Fruit fly (Drosophila melanogaster): ENCODE data around the gene CG14567.

Gene CG14567

dm6 chr3L:21700945-21701344 is 37.3 kb downstream of the CG14567 start:
- TF ChIP-seq CG11617 (GFP tag; optimal IDR thresholded peaks at IDR 0.05): no peak
- no peak for TF ChIP-seq kay (GFP tag; ENCODE audit: borderline replicate concordance)
- TF ChIP-seq CG12768 (GFP tag; optimal IDR thresholded peaks at IDR 0.05): no peak
- TF ChIP-seq pad (GFP tag; optimal IDR thresholded peaks at IDR 0.05): no peak
- TF ChIP-seq toe (GFP tag; optimal IDR thresholded peaks at IDR 0.05): no peak
- no peak for TF ChIP-seq Crg-1 (GFP tag; optimal IDR thresholded peaks at IDR 0.05)
- no peak for TF ChIP-seq tj (GFP tag; optimal IDR thresholded peaks at IDR 0.05)
- no peak for TF ChIP-seq CG14711 (tag; optimal IDR thresholded peaks at IDR 0.05)
- no peak for TF ChIP-seq CG5204 (GFP tag; optimal IDR thresholded peaks at IDR 0.05)
- TF ChIP-seq bab1 (GFP tag; optimal IDR thresholded peaks at IDR 0.05): no peak
- TF ChIP-seq cnc (optimal IDR thresholded peaks at IDR 0.05): no peak
- TF ChIP-seq CG33017 (tag; optimal IDR thresholded peaks at IDR 0.05): no peak
- no peak for TF ChIP-seq Hr96 (GFP tag; optimal IDR thresholded peaks at IDR 0.05)
- TF ChIP-seq CG7101 (tag; optimal IDR thresholded peaks at IDR 0.05): no peak
- no peak for TF ChIP-seq Clk (GFP tag; optimal IDR thresholded peaks at IDR 0.05)

- no peak for TF ChIP-seq pad (GFP tag; optimal IDR thresholded peaks at IDR 0.05)
- TF ChIP-seq toe (GFP tag; optimal IDR thresholded peaks at IDR 0.05): no peak
- TF ChIP-seq tj (GFP tag; optimal IDR thresholded peaks at IDR 0.05): no peak
- TF ChIP-seq Hr96 (GFP tag; optimal IDR thresholded peaks at IDR 0.05): no peak
Observed at dm6 chr3L:21700052-21700451, 38.2 kb downstream of the CG14567 start.

dm6 chr3L:21694647-21695046 is 43.6 kb downstream of the CG14567 start:
- TF ChIP-seq CG1620 (GFP tag; optimal IDR thresholded peaks at IDR 0.05) (no peak), CG12768 (GFP tag; optimal IDR thresholded peaks at IDR 0.05) (no peak), CG14711 (tag; optimal IDR thresholded peaks at IDR 0.05) (no peak), kay (GFP tag; ENCODE audit: borderline replicate concordance) (no peak), CG11617 (GFP tag; optimal IDR thresholded peaks at IDR 0.05) (no peak), Crg-1 (GFP tag; optimal IDR thresholded peaks at IDR 0.05) (no peak), cnc (optimal IDR thresholded peaks at IDR 0.05) (no peak), CG7101 (tag; optimal IDR thresholded peaks at IDR 0.05) (no peak), bab1 (GFP tag; optimal IDR thresholded peaks at IDR 0.05) (no peak), Clk (GFP tag; optimal IDR thresholded peaks at IDR 0.05) (no peak)

dm6 chr3L:21688607-21689129 is 49.6 kb downstream of the CG14567 start:
- TF ChIP-seq cic (GFP tag; optimal IDR thresholded peaks at IDR 0.05) (no peak), CG1620 (GFP tag; optimal IDR thresholded peaks at IDR 0.05) (no peak), CG12768 (GFP tag; optimal IDR thresholded peaks at IDR 0.05) (no peak), CG11617 (GFP tag; optimal IDR thresholded peaks at IDR 0.05) (no peak), pad (GFP tag; optimal IDR thresholded peaks at IDR 0.05) (no peak), CG33017 (tag; optimal IDR thresholded peaks at IDR 0.05) (no peak), cnc (optimal IDR thresholded peaks at IDR 0.05) (no peak), ovo (GFP tag; optimal IDR thresholded peaks at IDR 0.05) (no peak), Crg-1 (GFP tag; optimal IDR thresholded peaks at IDR 0.05) (no peak), toe (GFP tag; optimal IDR thresholded peaks at IDR 0.05) (no peak), CG5204 (GFP tag; optimal IDR thresholded peaks at IDR 0.05) (no peak), bab1 (GFP tag; optimal IDR thresholded peaks at IDR 0.05) (no peak), CG7101 (tag; optimal IDR thresholded peaks at IDR 0.05) (no peak), kay (GFP tag; ENCODE audit: borderline replicate concordance) (no peak), CG14711 (tag; optimal IDR thresholded peaks at IDR 0.05) (no peak), Clk (GFP tag; optimal IDR thresholded peaks at IDR 0.05) (no peak), Hr96 (GFP tag; optimal IDR thresholded peaks at IDR 0.05) (no peak), CG7045 (GFP tag; optimal IDR thresholded peaks at IDR 0.05) (no peak), tj (GFP tag; optimal IDR thresholded peaks at IDR 0.05) (no peak)
